3 worm cellular contexts compared by ENCODE assay signal in the genomic region with DNA sequence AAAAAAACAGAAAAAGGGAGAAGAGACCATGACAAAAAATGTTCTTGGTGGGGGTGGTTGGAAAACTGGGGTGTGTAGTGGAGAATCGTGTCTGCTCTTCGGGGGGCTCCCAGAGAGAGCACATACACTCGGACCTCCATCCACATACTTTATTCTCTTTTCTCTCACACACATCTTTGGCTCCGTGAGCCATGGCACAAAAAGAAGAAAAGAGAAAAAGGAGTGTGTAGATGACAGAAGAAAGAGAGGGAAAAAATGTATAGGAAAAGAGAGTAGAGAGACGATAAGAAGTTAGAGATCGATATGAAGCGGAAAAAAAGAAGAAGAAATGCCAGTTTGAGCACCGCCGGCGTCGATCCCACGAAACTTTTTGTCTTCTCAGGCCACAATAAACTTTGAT.
TF ChIP-seq lines count a peak whose summit lies in the region.

No protein-coding gene starts in this region.

TF ChIP-seq in whole organism, L1 larva, 84 proteins besides CTCF, POLR2A, EP300 and RAD21 (continued from another document and continues in another):
- peak; percentile 49 for TF ChIP-seq rnt-1 (tag; optimal IDR thresholded peaks at IDR 0.05; lab: Kevin White, UChicago)
- TF ChIP-seq snpc-4 (tag; optimal IDR thresholded peaks at IDR 0.05; lab: Kevin White, UChicago): no peak
- peak in 1 of 2 experiments; percentile 18 for TF ChIP-seq lin-35 (GFP tag; optimal IDR thresholded peaks at IDR 0.05; lab: Kevin White, UChicago)
- TF ChIP-seq sox-4 (tag; optimal IDR thresholded peaks at IDR 0.05; lab: Kevin White, UChicago): no peak
- TF ChIP-seq zag-1 (tag; optimal IDR thresholded peaks at IDR 0.05; lab: Kevin White, UChicago): no peak
- peak; percentile 40 for TF ChIP-seq swsn-7 (tag; optimal IDR thresholded peaks at IDR 0.05; lab: Kevin White, UChicago)
- TF ChIP-seq fkh-10 (GFP tag; optimal IDR thresholded peaks at IDR 0.05; lab: Kevin White, UChicago): peak; percentile 8
- TF ChIP-seq nhr-28 (tag; optimal IDR thresholded peaks at IDR 0.05; lab: Kevin White, UChicago): no peak
- peak; percentile 40 for TF ChIP-seq mep-1 (tag; optimal IDR thresholded peaks at IDR 0.05; lab: Kevin White, UChicago)
- peak; percentile 90 for TF ChIP-seq lin-14 (GFP tag; optimal IDR thresholded peaks at IDR 0.05; lab: Kevin White, UChicago)
- TF ChIP-seq dpl-1 (GFP tag; optimal IDR thresholded peaks at IDR 0.05; lab: Kevin White, UChicago): peak in 1 of 3 experiments; percentile 13
- TF ChIP-seq nhr-20 (tag; optimal IDR thresholded peaks at IDR 0.05; lab: Kevin White, UChicago): peak; percentile 8
- no peak for TF ChIP-seq ama-1 (optimal IDR thresholded peaks at IDR 0.05; lab: Kevin White, UChicago)
- no peak for TF ChIP-seq elt-2 (tag; optimal IDR thresholded peaks at IDR 0.05; lab: Kevin White, UChicago)
- no peak for TF ChIP-seq alr-1 (tag; optimal IDR thresholded peaks at IDR 0.05; lab: Kevin White, UChicago; ENCODE audit: borderline replicate concordance)
- no peak for TF ChIP-seq hlh-4 (tag; optimal IDR thresholded peaks at IDR 0.05; lab: Kevin White, UChicago)
- TF ChIP-seq grh-1 (GFP tag; IDR thresholded peaks at IDR 0.05; lab: Robert Waterston, UW): no peak
- no peak for TF ChIP-seq C04F5.9 (tag; optimal IDR thresholded peaks at IDR 0.05; lab: Kevin White, UChicago)
- TF ChIP-seq nhr-11 (tag; optimal IDR thresholded peaks at IDR 0.05; lab: Kevin White, UChicago): no peak
- TF ChIP-seq dsc-1 (tag; optimal IDR thresholded peaks at IDR 0.05; lab: Kevin White, UChicago): peak; percentile 14
- TF ChIP-seq fkh-4 (tag; optimal IDR thresholded peaks at IDR 0.05; lab: Kevin White, UChicago; ENCODE audit: borderline replicate concordance): no peak
- TF ChIP-seq Y116A8C.19 (tag; optimal IDR thresholded peaks at IDR 0.05; lab: Kevin White, UChicago; ENCODE audit: borderline replicate concordance): no peak
- no peak for TF ChIP-seq hlh-17 (GFP tag; optimal IDR thresholded peaks at IDR 0.05; lab: Kevin White, UChicago; ENCODE audit: borderline replicate concordance)
- no peak for TF ChIP-seq unc-30 (tag; optimal IDR thresholded peaks at IDR 0.05; lab: Kevin White, UChicago)
- 0 out of 2 replicates have a peak, but pooled peaks have one; percentile 19 for TF ChIP-seq isw-1 (GFP tag; IDR thresholded peaks at IDR 0.05; lab: Robert Waterston, UW)
- no peak for TF ChIP-seq mdl-1 (tag; optimal IDR thresholded peaks at IDR 0.05; lab: Kevin White, UChicago)
- no peak for TF ChIP-seq nhr-85 (tag; lab: Kevin White, UChicago)
- TF ChIP-seq sptf-1 (tag; optimal IDR thresholded peaks at IDR 0.05; lab: Kevin White, UChicago): no peak
- TF ChIP-seq tlp-1 (tag; optimal IDR thresholded peaks at IDR 0.05; lab: Kevin White, UChicago): no peak
- TF ChIP-seq blmp-1 (tag; optimal IDR thresholded peaks at IDR 0.05; lab: Kevin White, UChicago): no peak
- peak; percentile 58 for TF ChIP-seq snu-23 (GFP tag; optimal IDR thresholded peaks at IDR 0.05; lab: Kevin White, UChicago)
- TF ChIP-seq nhr-84 (tag; optimal IDR thresholded peaks at IDR 0.05; lab: Kevin White, UChicago): no peak
- TF ChIP-seq irx-1 (tag; optimal IDR thresholded peaks at IDR 0.05; lab: Kevin White, UChicago): no peak
- TF ChIP-seq xbp-1 (tag; optimal IDR thresholded peaks at IDR 0.05; lab: Kevin White, UChicago): peak; percentile 14
- TF ChIP-seq ceh-82 (tag; optimal IDR thresholded peaks at IDR 0.05; lab: Kevin White, UChicago): peak in 2 of 3 experiments; percentile 33 to 57
- no peak for TF ChIP-seq mab-9 (GFP tag; IDR thresholded peaks at IDR 0.05; lab: Robert Waterston, UW)
- no peak for TF ChIP-seq pqm-1 (tag; optimal IDR thresholded peaks at IDR 0.05; lab: Kevin White, UChicago)
- TF ChIP-seq lsy-2 (tag; optimal IDR thresholded peaks at IDR 0.05; lab: Kevin White, UChicago): peak; percentile 9 to 66
- TF ChIP-seq nhr-90 (tag; optimal IDR thresholded peaks at IDR 0.05; lab: Kevin White, UChicago; ENCODE audit: poor library complexity): no peak
- no peak for TF ChIP-seq ztf-4 (tag; optimal IDR thresholded peaks at IDR 0.05; lab: Kevin White, UChicago)
- TF ChIP-seq aha-1 (tag; optimal IDR thresholded peaks at IDR 0.05; lab: Kevin White, UChicago): no peak
- TF ChIP-seq pax-3 (tag; optimal IDR thresholded peaks at IDR 0.05; lab: Kevin White, UChicago): no peak

TF ChIP-seq in whole organism, L2 larva, 48 proteins besides CTCF, POLR2A, EP300 and RAD21 (continued from another document):
- no peak for TF ChIP-seq nhr-10 (tag; optimal IDR thresholded peaks at IDR 0.05; lab: Kevin White, UChicago)
- no peak for TF ChIP-seq blmp-1 (tag; optimal IDR thresholded peaks at IDR 0.05; lab: Kevin White, UChicago; ENCODE audit: insufficient read depth)
- no peak for TF ChIP-seq nhr-25 (tag; optimal IDR thresholded peaks at IDR 0.05; lab: Kevin White, UChicago)
- TF ChIP-seq Y55F3AM.14 (GFP tag; optimal IDR thresholded peaks at IDR 0.05; lab: Kevin White, UChicago): no peak
- TF ChIP-seq dmd-4 (tag; optimal IDR thresholded peaks at IDR 0.05; lab: Kevin White, UChicago): no peak
- no peak for TF ChIP-seq lin-13 (GFP tag; optimal IDR thresholded peaks at IDR 0.05; lab: Kevin White, UChicago)
- TF ChIP-seq ceh-82 (tag; optimal IDR thresholded peaks at IDR 0.05; lab: Kevin White, UChicago): no peak
- peak; percentile 7 for TF ChIP-seq snpc-4 (tag; optimal IDR thresholded peaks at IDR 0.05; lab: Kevin White, UChicago)
- TF ChIP-seq nhr-21 (tag; optimal IDR thresholded peaks at IDR 0.05; lab: Kevin White, UChicago): no peak
- TF ChIP-seq mab-5 (tag; optimal IDR thresholded peaks at IDR 0.05; lab: Kevin White, UChicago): peak; percentile 60
- peak; percentile 39 for TF ChIP-seq crh-2 (tag; optimal IDR thresholded peaks at IDR 0.05; lab: Kevin White, UChicago)
- no peak for TF ChIP-seq ama-1 (optimal IDR thresholded peaks at IDR 0.05; lab: Kevin White, UChicago)
- peak; percentile 81 for TF ChIP-seq C34F6.9 (tag; optimal IDR thresholded peaks at IDR 0.05; lab: Kevin White, UChicago)
- TF ChIP-seq lin-39 (tag; optimal IDR thresholded peaks at IDR 0.05; lab: Kevin White, UChicago): no peak
- TF ChIP-seq nhr-11 (tag; optimal IDR thresholded peaks at IDR 0.05; lab: Kevin White, UChicago): no peak
- TF ChIP-seq nhr-77 (tag; optimal IDR thresholded peaks at IDR 0.05; lab: Kevin White, UChicago): no peak
- no peak for TF ChIP-seq unc-39 (tag; optimal IDR thresholded peaks at IDR 0.05; lab: Kevin White, UChicago)
- TF ChIP-seq peb-1 (tag; optimal IDR thresholded peaks at IDR 0.05; lab: Kevin White, UChicago): no peak
- no peak for TF ChIP-seq mbf-1 (tag; optimal IDR thresholded peaks at IDR 0.05; lab: Kevin White, UChicago)
- TF ChIP-seq ZK546.5 (tag; optimal IDR thresholded peaks at IDR 0.05; lab: Kevin White, UChicago): no peak
- no peak for TF ChIP-seq nhr-23 (tag; optimal IDR thresholded peaks at IDR 0.05; lab: Kevin White, UChicago)
- no peak for TF ChIP-seq unc-62 (GFP tag; optimal IDR thresholded peaks at IDR 0.05; lab: Kevin White, UChicago)
- TF ChIP-seq alr-1 (tag; optimal IDR thresholded peaks at IDR 0.05; lab: Kevin White, UChicago): no peak
- no peak for TF ChIP-seq skn-1 (tag; optimal IDR thresholded peaks at IDR 0.05; lab: Kevin White, UChicago)
- no peak for TF ChIP-seq nhr-6 (tag; optimal IDR thresholded peaks at IDR 0.05; lab: Kevin White, UChicago)
- TF ChIP-seq ztf-11 (tag; optimal IDR thresholded peaks at IDR 0.05; lab: Kevin White, UChicago): no peak
- TF ChIP-seq R02D3.7 (tag; optimal IDR thresholded peaks at IDR 0.05; lab: Kevin White, UChicago): no peak
- TF ChIP-seq lin-11 (tag; optimal IDR thresholded peaks at IDR 0.05; lab: Kevin White, UChicago): peak; percentile 21
- TF ChIP-seq sem-4 (tag; optimal IDR thresholded peaks at IDR 0.05; lab: Kevin White, UChicago): no peak
- no peak for TF ChIP-seq elt-1 (tag; optimal IDR thresholded peaks at IDR 0.05; lab: Kevin White, UChicago)
- TF ChIP-seq egl-27 (tag; optimal IDR thresholded peaks at IDR 0.05; lab: Kevin White, UChicago): no peak
- peak; percentile 57 for TF ChIP-seq sma-9 (GFP tag; optimal IDR thresholded peaks at IDR 0.05; lab: Kevin White, UChicago)
- TF ChIP-seq sma-9 (tag; optimal IDR thresholded peaks at IDR 0.05; lab: Kevin White, UChicago): no peak
- no peak for TF ChIP-seq elt-3 (tag; optimal IDR thresholded peaks at IDR 0.05; lab: Kevin White, UChicago)
- TF ChIP-seq zag-1 (tag; optimal IDR thresholded peaks at IDR 0.05; lab: Kevin White, UChicago): peak; percentile 79
- no peak for TF ChIP-seq gmeb-1 (tag; optimal IDR thresholded peaks at IDR 0.05; lab: Kevin White, UChicago)
TF ChIP-seq in whole organism, L2 larva: peak in this region for 11.

TF ChIP-seq in whole organism, L4 larva, 104 proteins besides CTCF, POLR2A, EP300 and RAD21 (continued from another document):
- TF ChIP-seq ceh-32 (tag; optimal IDR thresholded peaks at IDR 0.05; lab: Kevin White, UChicago; ENCODE audit: poor library complexity): no peak
- no peak for TF ChIP-seq D1046.2 (GFP tag; IDR thresholded peaks at IDR 0.05; lab: Robert Waterston, UW)
- TF ChIP-seq dpl-1 (GFP tag; optimal IDR thresholded peaks at IDR 0.05; lab: Kevin White, UChicago): no peak
- peak; percentile 54 for TF ChIP-seq hmg-1.1 (GFP tag; IDR thresholded peaks at IDR 0.05; lab: Robert Waterston, UW)
- no peak for TF ChIP-seq lim-7 (GFP tag; IDR thresholded peaks at IDR 0.05; lab: Robert Waterston, UW)
- no peak for TF ChIP-seq nhr-111 (GFP tag; optimal IDR thresholded peaks at IDR 0.05; lab: Kevin White, UChicago)
- peak in 1 of 2 experiments; percentile 53 for TF ChIP-seq lsy-2 (tag; optimal IDR thresholded peaks at IDR 0.05; lab: Kevin White, UChicago)
- no peak for TF ChIP-seq duxl-1 (tag; optimal IDR thresholded peaks at IDR 0.05; lab: Kevin White, UChicago; ENCODE audit: poor library complexity)
- no peak for TF ChIP-seq nhr-102 (tag; optimal IDR thresholded peaks at IDR 0.05; lab: Kevin White, UChicago)
- TF ChIP-seq unc-62 (GFP tag; optimal IDR thresholded peaks at IDR 0.05 in 1 of 2; lab: Kevin White, UChicago): peak in 1 of 2 experiments; percentile 97
- TF ChIP-seq unc-62 (tag; optimal IDR thresholded peaks at IDR 0.05; lab: Kevin White, UChicago): no peak
- no peak for TF ChIP-seq dmd-9 (GFP tag; IDR thresholded peaks at IDR 0.05; lab: Robert Waterston, UW)
- TF ChIP-seq ceh-62 (tag; optimal IDR thresholded peaks at IDR 0.05; lab: Kevin White, UChicago): no peak
- no peak for TF ChIP-seq hlh-11 (tag; optimal IDR thresholded peaks at IDR 0.05; lab: Kevin White, UChicago)
